Fruit fly (Drosophila melanogaster): ENCODE results near the gene Adk1.

The Adk1 gene

dm6 chr3R:12196100-12196499 is 1.6 kb upstream of the Adk1 start (continued):
- TF ChIP-seq OdsH (GFP tag; optimal IDR thresholded peaks at IDR 0.05) = peak; percentile 27
- peak; percentile 16 for TF ChIP-seq CG6808 (GFP tag; optimal IDR thresholded peaks at IDR 0.05)
- peak; percentile 19 for TF ChIP-seq fd59A (GFP tag; optimal IDR thresholded peaks at IDR 0.05)
- no peak for TF ChIP-seq CG6276 (GFP tag; optimal IDR thresholded peaks at IDR 0.05)
- no peak for TF ChIP-seq Ets21C (GFP tag; optimal IDR thresholded peaks at IDR 0.05)
- TF ChIP-seq CG15336 (GFP tag; IDR thresholded peaks at IDR 0.05) = peak; percentile 42; the same call in 1 of the 2 replicates
- TF ChIP-seq Hr38 (GFP tag; optimal IDR thresholded peaks at IDR 0.05) = no peak

dm6 chr3R:12210260-12210659 is 12.5 kb downstream of the Adk1 start, which contains the start of gene CG4830:
Gene CG4830, minus strand, starts transcription at chr3R:12210360.
- TF ChIP-seq svp (GFP tag) (peak; percentile 41), CG6854 (GFP tag; optimal IDR thresholded peaks at IDR 0.05) (no peak)

dm6 chr3R:12211552-12211951 is 13.8 kb downstream of the Adk1 start:
- TF ChIP-seq CG1621 (tag; optimal IDR thresholded peaks at IDR 0.05) (no peak), CG16779 (tag; optimal IDR thresholded peaks at IDR 0.05) (no peak), CG8632 (GFP tag; optimal IDR thresholded peaks at IDR 0.05) (no peak), topi (GFP tag; optimal IDR thresholded peaks at IDR 0.05) (no peak), CG6276 (GFP tag; optimal IDR thresholded peaks at IDR 0.05) (no peak), CG4318 (GFP tag; optimal IDR thresholded peaks at IDR 0.05) (no peak), pdm3 (GFP tag; optimal IDR thresholded peaks at IDR 0.05) (no peak), Lpt (GFP tag; optimal IDR thresholded peaks at IDR 0.05) (no peak), cyc (GFP tag; optimal IDR thresholded peaks at IDR 0.05) (no peak), CG3032 (tag; optimal IDR thresholded peaks at IDR 0.05) (no peak), CG15336 (GFP tag; IDR thresholded peaks at IDR 0.05) (no peak), CG6163 (GFP tag; IDR thresholded peaks at IDR 0.05) (no peak), Sox15 (GFP tag; optimal IDR thresholded peaks at IDR 0.05) (no peak), CG10631 (GFP tag; optimal IDR thresholded peaks at IDR 0.05) (no peak), Met (GFP tag; optimal IDR thresholded peaks at IDR 0.05) (no peak), eg (GFP tag; IDR thresholded peaks at IDR 0.05) (no peak), Hr4 (GFP tag; optimal IDR thresholded peaks at IDR 0.05) (no peak), CG34406 (GFP tag; optimal IDR thresholded peaks at IDR 0.05) (no peak)

dm6 chr3R:12214201-12214600 is 16.5 kb downstream of the Adk1 start, which contains the start of gene CG14742:
Gene CG14742, plus strand, starts transcription at chr3R:12214501.
- no peak for TF ChIP-seq fd85E (GFP tag; optimal IDR thresholded peaks at IDR 0.05)
- no peak for TF ChIP-seq CG9139 (GFP tag; optimal IDR thresholded peaks at IDR 0.05)
- no peak for TF ChIP-seq esn (GFP tag; optimal IDR thresholded peaks at IDR 0.05)
- no peak for TF ChIP-seq topi (GFP tag; optimal IDR thresholded peaks at IDR 0.05)
- no peak for TF ChIP-seq OdsH (GFP tag; optimal IDR thresholded peaks at IDR 0.05)
- TF ChIP-seq CG6854 (GFP tag; optimal IDR thresholded peaks at IDR 0.05) = no peak

- TF ChIP-seq svp (GFP tag) (peak; percentile 13), CG34406 (GFP tag; optimal IDR thresholded peaks at IDR 0.05) (no peak)
Observed at dm6 chr3R:12219497-12219896, 21.8 kb downstream of the Adk1 start, which contains the start of gene Cog1. Gene Cog1, minus strand, starts transcription at chr3R:12219686.

- TF ChIP-seq CG11902 (GFP tag; optimal IDR thresholded peaks at IDR 0.05) = peak; percentile 67
- TF ChIP-seq CG11762 (GFP tag; optimal IDR thresholded peaks at IDR 0.05; ENCODE audit: insufficient read depth) = peak; percentile 77
- peak; percentile 41 for TF ChIP-seq CG6854 (GFP tag; optimal IDR thresholded peaks at IDR 0.05)
- peak; percentile 94 for TF ChIP-seq eg (GFP tag; IDR thresholded peaks at IDR 0.05)
- TF ChIP-seq CG3919 (GFP tag; optimal IDR thresholded peaks at IDR 0.05) = peak; percentile 90
- peak; percentile 91 for TF ChIP-seq CG8119 (GFP tag; IDR thresholded peaks at IDR 0.05)
- peak; percentile 86 for TF ChIP-seq CG32006 (GFP tag; optimal IDR thresholded peaks at IDR 0.05)
- peak; percentile 89 for TF ChIP-seq pdm3 (GFP tag; optimal IDR thresholded peaks at IDR 0.05)
- TF ChIP-seq Sox14 (GFP tag; optimal IDR thresholded peaks at IDR 0.05) = peak; percentile 88
- TF ChIP-seq Lpt (GFP tag; optimal IDR thresholded peaks at IDR 0.05) = peak; percentile 82
- peak; percentile 87 for TF ChIP-seq CG6792 (GFP tag; optimal IDR thresholded peaks at IDR 0.05)
- peak; percentile 84 for TF ChIP-seq CG10631 (GFP tag; optimal IDR thresholded peaks at IDR 0.05)
- peak; percentile 90 for TF ChIP-seq Met (GFP tag; optimal IDR thresholded peaks at IDR 0.05)
- TF ChIP-seq CG34406 (GFP tag; optimal IDR thresholded peaks at IDR 0.05) = peak; percentile 84
- peak; percentile 92 for TF ChIP-seq Hr4 (GFP tag; optimal IDR thresholded peaks at IDR 0.05)
- peak; percentile 82 for TF ChIP-seq Sox102F (GFP tag; optimal IDR thresholded peaks at IDR 0.05)
- TF ChIP-seq Eip93F (GFP tag; optimal IDR thresholded peaks at IDR 0.05) = peak; percentile 77
- no peak for TF ChIP-seq dsx (GFP tag; optimal IDR thresholded peaks at IDR 0.05; ENCODE audit: poor library complexity, severe bottlenecking)
- peak; percentile 83 for TF ChIP-seq Ets21C (GFP tag; optimal IDR thresholded peaks at IDR 0.05)
- peak; percentile 89 for TF ChIP-seq OdsH (GFP tag; optimal IDR thresholded peaks at IDR 0.05)
- TF ChIP-seq CG11294 (GFP tag; IDR thresholded peaks at IDR 0.05) = peak; percentile 66
- peak in 1 of 2 experiments; percentile 55 for TF ChIP-seq ss (GFP tag; optimal IDR thresholded peaks at IDR 0.05)
Observed at dm6 chr3R:12221366-12221916, 23.7 kb downstream of the Adk1 start, which contains the start of gene CG4860. Gene CG4860, minus strand, starts transcription at chr3R:12221464.

All from whole organism, prepupa.